Fruit fly (Drosophila melanogaster): ENCODE measurements around the gene Ppt1.

DNA sequence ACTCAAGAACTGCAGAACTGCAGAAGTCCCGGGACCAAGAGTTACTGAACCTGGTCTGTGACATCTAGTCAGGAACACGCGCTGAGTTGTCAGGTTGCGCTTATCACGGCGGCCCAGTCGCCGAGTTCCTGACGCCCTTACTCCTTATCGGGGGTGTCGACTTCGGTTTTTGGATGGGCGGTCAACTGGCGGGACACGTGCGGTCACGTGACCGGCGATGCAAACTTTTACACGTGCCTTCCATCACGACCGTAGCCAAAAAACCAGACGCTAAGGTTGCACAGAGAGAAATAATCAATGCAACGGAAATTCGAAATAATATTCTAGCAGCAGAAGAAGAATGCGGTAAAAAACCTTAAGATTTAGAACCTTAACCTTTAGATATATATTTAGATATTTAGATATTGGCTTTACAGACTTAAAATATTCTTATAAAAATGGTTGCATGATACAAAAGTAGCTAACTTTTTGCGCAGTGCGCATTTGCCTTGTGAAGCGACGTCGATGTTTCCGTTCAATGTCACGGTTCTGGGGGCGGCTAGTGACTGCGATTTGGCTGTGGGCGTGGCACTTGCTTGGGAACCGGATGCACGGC, 33.5 kb upstream of the Ppt1 start:
- no peak for TF ChIP-seq pad (GFP tag; optimal IDR thresholded peaks at IDR 0.05)
- TF ChIP-seq CG33017 (tag; optimal IDR thresholded peaks at IDR 0.05) = no peak
- no peak for TF ChIP-seq kay (GFP tag; ENCODE audit: borderline replicate concordance)
- no peak for TF ChIP-seq CG7101 (tag; optimal IDR thresholded peaks at IDR 0.05)
- TF ChIP-seq CG1620 (GFP tag; optimal IDR thresholded peaks at IDR 0.05) = no peak
- TF ChIP-seq CG11617 (GFP tag; optimal IDR thresholded peaks at IDR 0.05) = no peak
- no peak for TF ChIP-seq ovo (GFP tag; optimal IDR thresholded peaks at IDR 0.05)
- TF ChIP-seq toe (GFP tag; optimal IDR thresholded peaks at IDR 0.05) = no peak
- TF ChIP-seq bab1 (GFP tag; optimal IDR thresholded peaks at IDR 0.05) = no peak
- TF ChIP-seq cnc (optimal IDR thresholded peaks at IDR 0.05) = no peak
- no peak for TF ChIP-seq CG5204 (GFP tag; optimal IDR thresholded peaks at IDR 0.05)
- no peak for TF ChIP-seq Clk (GFP tag; optimal IDR thresholded peaks at IDR 0.05)
- no peak for TF ChIP-seq Crg-1 (GFP tag; optimal IDR thresholded peaks at IDR 0.05)
- no peak for TF ChIP-seq tj (GFP tag; optimal IDR thresholded peaks at IDR 0.05)
